Worm (Caenorhabditis elegans) whole organism, young adult: ENCODE results near the gene D1086.2.
A peak's percentile ranks its signal among the peaks of the same experiment; 100 is the strongest.

ENCODE experiments used
- B0019.2 ChIP-seq: fragments of 200-800 bp; sonication (Bioruptor generic); conservative IDR thresholded peaks from 2 replicates; pipeline ENCODE4 v1.3.6; 2022; ENCODE audit warnings: missing genetic modification reagents, missing genetic modification characterization, missing compliant biosample characterization
- B0336.3 ChIP-seq: fragments of 200-800 bp; sonication (Bioruptor generic); IDR thresholded peaks from 2 replicates; pipeline ENCODE4 v1.3.6; 2022; ENCODE audit warnings: missing genetic modification characterization, missing compliant biosample characterization
- D2030.7 ChIP-seq: fragments of 200-800 bp; sonication (Bioruptor generic); IDR thresholded peaks from 2 replicates; pipeline ENCODE4 v1.3.6; 2022; ENCODE audit warnings: missing genetic modification reagents, missing genetic modification characterization, missing compliant biosample characterization
- F37B4.10 ChIP-seq: fragments of 200-800 bp; sonication (Bioruptor generic); IDR thresholded peaks from 2 replicates; pipeline ENCODE4 v1.3.6; 2022; ENCODE audit warnings: missing genetic modification characterization, missing compliant biosample characterization
- F52B5.7 ChIP-seq: sonication (generic microtip); optimal IDR thresholded peaks from 2 replicates; lab custom pipeline; 2016; ENCODE audit warnings: mild to moderate bottlenecking, missing genetic modification characterization, missing compliant biosample characterization
- F57A8.1 ChIP-seq: fragments of 200-800 bp; sonication (Bioruptor generic); optimal IDR thresholded peaks from 2 replicates; lab custom pipeline; 2018; ENCODE audit warnings: mild to moderate bottlenecking, missing genetic modification characterization, moderate library complexity, missing compliant biosample characterization
- K12H6.12 ChIP-seq: fragments of 200-800 bp; sonication (Bioruptor generic); optimal IDR thresholded peaks from 2 replicates; lab custom pipeline; 2018; ENCODE audit warnings: mild to moderate bottlenecking, missing genetic modification characterization, missing compliant biosample characterization
- T07F8.4 ChIP-seq: sonication (generic microtip); optimal IDR thresholded peaks from 2 replicates; lab custom pipeline; 2016; ENCODE audit warnings: mild to moderate bottlenecking, missing genetic modification characterization, moderate library complexity, missing compliant biosample characterization
- Y53G8AR.9 ChIP-seq: fragments of 200-800 bp; sonication (Bioruptor generic); conservative IDR thresholded peaks from 2 replicates; pipeline ENCODE4 v1.3.6; 2022; ENCODE audit warnings: missing genetic modification reagents, missing genetic modification characterization, missing compliant biosample characterization
- bed-2 ChIP-seq: fragments of 200-800 bp; sonication (Bioruptor generic); IDR thresholded peaks from 2 replicates; pipeline ENCODE4 v1.3.6; 2022; ENCODE audit warnings: missing genetic modification reagents, missing genetic modification characterization, missing compliant biosample characterization
- ccch-3 ChIP-seq: fragments of 200-800 bp; sonication (Bioruptor generic); optimal IDR thresholded peaks from 2 replicates; lab custom pipeline; 2018; ENCODE audit warnings: mild to moderate bottlenecking, missing genetic modification characterization, missing compliant biosample characterization
- cebp-1 ChIP-seq, 2 experiments: fragments of 200-800 bp in 1 of 2; sonication (Bioruptor generic) in 1 of 2; sonication (generic microtip) in 1 of 2; IDR thresholded peaks in 1 of 2; optimal IDR thresholded peaks in 1 of 2; 2 replicates each; pipeline versions ENCODE4 v1.3.6 to Lab custom; 2017 to 2022; ENCODE audit warnings: missing compliant biosample characterization in 2 of 2, missing genetic modification characterization in 2 of 2, mild to moderate bottlenecking in 1 of 2, missing genetic modification reagents in 1 of 2, moderate library complexity in 1 of 2
- ceh-27 ChIP-seq: fragments of 200-800 bp; sonication (Bioruptor generic); optimal IDR thresholded peaks from 2 replicates; lab custom pipeline; 2018; ENCODE audit warnings: mild to moderate bottlenecking, missing genetic modification characterization, moderate library complexity, missing compliant biosample characterization
- ceh-79 ChIP-seq: sonication (generic microtip); optimal IDR thresholded peaks from 2 replicates; lab custom pipeline; 2017; ENCODE audit warnings: mild to moderate bottlenecking, missing genetic modification characterization, missing compliant biosample characterization
- die-1 ChIP-seq: sonication (generic microtip); optimal IDR thresholded peaks from 2 replicates; lab custom pipeline; 2016; ENCODE audit warnings: missing genotype, mild to moderate bottlenecking, missing genetic modification characterization, missing compliant biosample characterization
- dpl-1 ChIP-seq: fragments of 150-350 bp; optimal IDR thresholded peaks from 2 replicates; lab custom pipeline; 2014; ENCODE audit warnings: missing biosample characterization, missing genetic modification reagents, missing genetic modification characterization
- egl-44 ChIP-seq: fragments of 200-800 bp; sonication (Bioruptor generic); IDR thresholded peaks from 2 replicates; pipeline ENCODE4 v1.3.6; 2022; ENCODE audit warnings: missing genetic modification reagents, missing genetic modification characterization, missing compliant biosample characterization
- egrh-3 ChIP-seq: fragments of 200-800 bp; sonication (Bioruptor generic); IDR thresholded peaks from 2 replicates; pipeline ENCODE4 v1.3.6; 2022; ENCODE audit warnings: missing genetic modification reagents, missing genetic modification characterization, missing compliant biosample characterization
- ets-4 ChIP-seq: fragments of 200-800 bp; sonication (Bioruptor generic); optimal IDR thresholded peaks from 2 replicates; lab custom pipeline; 2018; ENCODE audit warnings: mild to moderate bottlenecking, missing genetic modification characterization, missing compliant biosample characterization
- hmg-1.2 ChIP-seq: fragments of 200-800 bp; sonication (Bioruptor generic); IDR thresholded peaks from 2 replicates; pipeline ENCODE4 v1.3.6; 2022; ENCODE audit warnings: missing genetic modification reagents, missing genetic modification characterization, missing compliant biosample characterization
- hsf-1 ChIP-seq: fragments of 200-800 bp; sonication (Bioruptor generic); IDR thresholded peaks from 2 replicates; pipeline ENCODE4 v1.3.6; 2022; ENCODE audit warnings: missing genetic modification reagents, missing genetic modification characterization, missing compliant biosample characterization
- lin-26 ChIP-seq: fragments of 200-800 bp; sonication (Bioruptor generic); IDR thresholded peaks from 2 replicates; pipeline ENCODE4 v1.3.6; 2022; ENCODE audit warnings: missing genetic modification reagents, missing genetic modification characterization, missing compliant biosample characterization
- lin-40 ChIP-seq: sonication (generic microtip); optimal IDR thresholded peaks from 2 replicates; lab custom pipeline; 2016; ENCODE audit warnings: missing genetic modification characterization, mild to moderate bottlenecking, missing compliant biosample characterization, missing genotype, missing genetic modification reagents
- mxl-1 ChIP-seq: sonication (generic microtip); optimal IDR thresholded peaks from 2 replicates; lab custom pipeline; 2016; ENCODE audit warnings: missing genetic modification characterization, missing compliant biosample characterization
- nfya-2 ChIP-seq: fragments of 200-800 bp; sonication (Bioruptor generic); IDR thresholded peaks from 2 replicates; pipeline ENCODE4 v1.3.6; 2022; ENCODE audit warnings: missing genetic modification reagents, missing genetic modification characterization, missing compliant biosample characterization
- nhr-179 ChIP-seq: sonication (generic microtip); optimal IDR thresholded peaks from 2 replicates; lab custom pipeline; 2016; ENCODE audit warnings: mild to moderate bottlenecking, missing genetic modification characterization, missing compliant biosample characterization
- nhr-27 ChIP-seq: fragments of 200-800 bp; sonication (Bioruptor generic); optimal IDR thresholded peaks from 2 replicates; lab custom pipeline; 2018; ENCODE audit warnings: mild to moderate bottlenecking, missing genetic modification characterization, moderate library complexity, missing compliant biosample characterization
- nhr-80 ChIP-seq: sonication (generic microtip); optimal IDR thresholded peaks from 2 replicates; lab custom pipeline; 2016; ENCODE audit warnings: missing genetic modification characterization, missing compliant biosample characterization
- rpc-1 ChIP-seq, 2 experiments: fragments of 150-350 bp in 1 of 2; sonication (generic microtip) in 1 of 2; optimal IDR thresholded peaks; 2 replicates each; lab custom pipeline; 2014 to 2018; ENCODE audit warnings: missing biosample characterization in 1 of 2, missing genetic modification characterization in 1 of 2, missing genetic modification reagents in 1 of 2, missing genotype in 1 of 2
- sdz-38 ChIP-seq: sonication (generic microtip); optimal IDR thresholded peaks from 2 replicates; lab custom pipeline; 2016; ENCODE audit warnings: missing genotype, missing genetic modification characterization, missing compliant biosample characterization
- snpc-4 ChIP-seq, 5 experiments: fragments of 150-350 bp in 1 of 5; sonication (generic microtip) in 4 of 5; optimal IDR thresholded peaks; 2 replicates each; lab custom pipeline; 2014 to 2018; ENCODE audit warnings: missing genetic modification characterization in 5 of 5, missing biosample characterization in 3 of 5, antibody characterized with exemption in 2 of 5, mild to moderate bottlenecking in 2 of 5, missing compliant biosample characterization in 2 of 5, missing genotype in 2 of 5, moderate library complexity in 2 of 5, missing genetic modification reagents in 1 of 5
- sptf-2 ChIP-seq: fragments of 200-800 bp; sonication (Bioruptor generic); optimal IDR thresholded peaks from 2 replicates; lab custom pipeline; 2018; ENCODE audit warnings: mild to moderate bottlenecking, missing genetic modification characterization, missing compliant biosample characterization
- tbp1 ChIP-seq: fragments of 200-800 bp; sonication (Bioruptor generic); optimal IDR thresholded peaks from 2 replicates; lab custom pipeline; 2018; ENCODE audit warnings: mild to moderate bottlenecking, missing genetic modification characterization, missing compliant biosample characterization
- xnd-1 ChIP-seq: sonication (generic microtip); optimal IDR thresholded peaks from 2 replicates; lab custom pipeline; 2016; ENCODE audit warnings: missing genotype, missing genetic modification reagents, missing genetic modification characterization, missing compliant biosample characterization
- zim-3 ChIP-seq: sonication (generic microtip); optimal IDR thresholded peaks from 2 replicates; lab custom pipeline; 2017; ENCODE audit warnings: mild to moderate bottlenecking, missing genetic modification characterization, moderate library complexity, missing compliant biosample characterization
- ztf-25 ChIP-seq: fragments of 200-800 bp; sonication (Bioruptor generic); IDR thresholded peaks from 2 replicates; pipeline ENCODE4 v1.3.6; 2022; ENCODE audit warnings: missing genetic modification reagents, missing genetic modification characterization, missing compliant biosample characterization

D1086.2 gene

DNA sequence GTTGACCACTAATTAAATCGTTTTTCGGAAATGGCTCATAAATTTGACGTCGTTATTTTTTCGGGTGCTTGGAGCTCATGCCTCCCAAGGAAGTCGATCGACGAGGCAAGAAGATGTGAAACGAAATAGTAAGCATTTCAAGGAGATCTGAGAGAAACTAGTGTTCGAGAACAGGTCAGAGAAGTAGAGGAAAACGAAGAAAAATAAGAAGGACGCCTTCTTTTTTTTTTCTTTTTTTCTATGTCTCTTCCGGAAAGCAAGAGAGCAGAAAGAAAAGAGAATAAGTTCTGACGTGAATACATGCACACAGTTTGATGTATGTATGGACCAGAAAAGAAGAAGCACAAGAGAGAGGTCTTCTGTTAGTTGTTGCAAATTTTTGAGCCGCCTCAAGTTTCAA, 45.2 kb upstream of the D1086.2 start:
- TF ChIP-seq sptf-2 (GFP tag; lab: Kevin White, UChicago): no peak
- TF ChIP-seq hmg-1.2 (GFP tag; lab: Robert Waterston, UW): peak; percentile 38; the same call in 1 of the 2 replicates
- peak; percentile 13 for TF ChIP-seq lin-40 (tag; lab: Kevin White, UChicago)
- TF ChIP-seq, all 124 proteins: peak for 2

- TF ChIP-seq nfya-2 (GFP tag; lab: Robert Waterston, UW): no peak
- TF ChIP-seq F52B5.7 (tag; lab: Kevin White, UChicago): no peak
- TF ChIP-seq dpl-1 (GFP tag; lab: Kevin White, UChicago): no peak
- no peak for TF ChIP-seq F57A8.1 (GFP tag; lab: Kevin White, UChicago)
- TF ChIP-seq ceh-79 (tag; lab: Kevin White, UChicago): no peak
- no peak for TF ChIP-seq B0019.2
- no peak for TF ChIP-seq ceh-27 (GFP tag; lab: Kevin White, UChicago)
- no peak for TF ChIP-seq egrh-3 (GFP tag; lab: Robert Waterston, UW)
Measured at ce11 chrV:14141846-14142245, 43.4 kb upstream of the D1086.2 start.

ce11 chrV:14140733-14141132, 42.3 kb upstream of the D1086.2 start:
- TF ChIP-seq ceh-27 (GFP tag; lab: Kevin White, UChicago) (no peak), K12H6.12 (tag; lab: Kevin White, UChicago) (no peak), D2030.7 (GFP tag; lab: Robert Waterston, UW) (no peak), cebp-1 (GFP tag; IDR thresholded peaks at IDR 0.05; lab: Robert Waterston, UW) (no peak), cebp-1 (tag; optimal IDR thresholded peaks at IDR 0.05; lab: Kevin White, UChicago) (peak; percentile 47), ets-4 (GFP tag; lab: Kevin White, UChicago) (no peak), bed-2 (no peak), rpc-1 (optimal IDR thresholded peaks at IDR 0.05; lab: Kevin White, UChicago) (no peak), rpc-1 (tag; optimal IDR thresholded peaks at IDR 0.05; lab: Kevin White, UChicago) (no peak), xnd-1 (tag; lab: Kevin White, UChicago) (no peak), nhr-179 (tag; lab: Kevin White, UChicago) (no peak)

DNA sequence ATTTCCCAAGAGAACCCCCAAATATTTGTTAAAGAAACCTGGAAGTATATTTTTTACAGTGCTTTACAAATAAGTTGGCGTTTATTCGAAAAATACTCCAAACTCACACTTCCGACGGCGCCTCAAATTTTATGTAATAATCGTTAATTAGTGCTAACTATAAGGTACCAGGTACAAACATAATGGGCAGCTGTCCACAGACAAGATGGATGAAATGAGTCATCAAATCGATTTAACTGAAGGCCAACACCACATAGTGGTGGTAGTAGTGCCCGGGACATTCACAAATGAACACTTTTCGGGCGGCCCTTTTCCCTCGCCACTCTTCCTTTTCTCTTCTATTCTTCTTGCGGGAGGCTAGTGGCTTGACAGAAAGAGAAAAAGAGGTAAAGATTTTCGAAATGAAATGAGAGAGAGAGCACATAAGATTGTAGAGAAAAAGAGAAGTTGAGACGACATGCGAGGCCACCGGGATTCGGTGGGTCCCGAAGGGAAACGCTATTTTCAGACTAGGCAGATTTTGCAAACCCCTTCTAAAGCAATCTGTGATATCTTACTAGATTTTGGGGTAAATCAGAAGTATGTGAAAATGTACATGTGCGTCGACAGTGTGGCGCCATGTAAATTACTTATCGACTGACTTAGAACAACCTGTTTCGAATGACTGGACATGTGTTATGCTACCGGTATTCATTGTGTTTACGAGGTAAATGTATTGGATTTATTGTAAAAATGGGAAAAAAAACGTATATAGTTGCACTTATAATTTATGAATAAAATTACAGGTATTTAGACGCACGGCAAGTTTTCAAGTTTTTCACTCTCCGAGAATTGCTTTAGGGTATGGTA, 41.0 kb upstream of the D1086.2 start:
- TF ChIP-seq T07F8.4 (tag; lab: Kevin White, UChicago) (no peak), F37B4.10 (GFP tag; lab: Robert Waterston, UW) (no peak), hsf-1 (GFP tag; lab: Robert Waterston, UW) (no peak)
- TF ChIP-seq, all 124 proteins: peak for 0

DNA sequence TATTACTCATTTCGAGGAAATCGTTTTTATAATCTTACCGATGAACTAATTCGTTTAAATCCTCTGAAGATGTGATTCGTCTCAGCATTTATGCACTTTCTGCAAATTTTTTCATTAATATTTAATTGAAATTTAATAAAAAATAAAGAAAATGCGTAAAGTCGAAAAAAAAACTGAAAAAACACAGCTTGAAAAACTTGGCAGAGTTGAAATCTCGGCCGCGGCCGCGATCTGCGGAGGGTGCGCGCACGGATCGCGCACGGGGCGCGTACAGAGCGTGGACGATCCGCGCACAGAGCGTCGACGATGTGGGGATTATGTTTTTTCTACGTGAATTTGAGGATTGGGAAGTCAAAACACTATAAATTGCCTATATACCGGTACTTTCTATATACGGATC, 39.3 kb upstream of the D1086.2 start, which contains the start of gene AH10.4:
Gene AH10.4 (minus strand): TSS at position 101 of the 400 bp plus-strand sequence.
- TF ChIP-seq lin-26 (GFP tag; lab: Robert Waterston, UW) (peak; percentile 27; the same call in 1 of the 2 replicates), egrh-3 (GFP tag; lab: Robert Waterston, UW) (peak; percentile 17; the same call in 1 of the 2 replicates)
- TF ChIP-seq, all 124 proteins: peak for 2; not testable (repeated sequence) for 122

ce11 chrV:14136152-14136551, 37.7 kb upstream of the D1086.2 start:
- TF ChIP-seq sdz-38 (tag; lab: Kevin White, UChicago): no peak
- TF ChIP-seq ccch-3 (GFP tag; lab: Kevin White, UChicago): no peak
- TF ChIP-seq egl-44 (GFP tag; lab: Robert Waterston, UW): no peak
- TF ChIP-seq ztf-25 (GFP tag; lab: Robert Waterston, UW): no peak
- peak; percentile 13; the same call in 1 of the 2 replicates for TF ChIP-seq B0336.3
- TF ChIP-seq lin-40 (tag; lab: Kevin White, UChicago): peak; percentile 63
- peak; percentile 1 for TF ChIP-seq tbp1 (GFP tag; lab: Kevin White, UChicago)
- peak; percentile 22 for TF ChIP-seq K12H6.12 (tag; lab: Kevin White, UChicago)
- no peak for TF ChIP-seq nhr-179 (tag; lab: Kevin White, UChicago)
- TF ChIP-seq nhr-80 (tag; lab: Kevin White, UChicago): peak; percentile 58
- no peak for TF ChIP-seq die-1 (tag; lab: Kevin White, UChicago)
- TF ChIP-seq mxl-1 (tag; lab: Kevin White, UChicago): no peak
- no peak for TF ChIP-seq snpc-4 (GFP tag; optimal IDR thresholded peaks at IDR 0.05; lab: Kevin White, UChicago)
- TF ChIP-seq snpc-4 (tag; optimal IDR thresholded peaks at IDR 0.05; lab: Kevin White, UChicago): peak in 1 of 4 experiments; percentile 8
- TF ChIP-seq zim-3 (tag; lab: Kevin White, UChicago): no peak
- TF ChIP-seq nhr-27 (tag; lab: Kevin White, UChicago): no peak
- TF ChIP-seq xnd-1 (tag; lab: Kevin White, UChicago): no peak
- TF ChIP-seq Y53G8AR.9 (GFP tag; lab: Robert Waterston, UW): no peak
- TF ChIP-seq hmg-1.2 (GFP tag; lab: Robert Waterston, UW): peak; percentile 89
